Worm (Caenorhabditis elegans): ENCODE measurements around the gene Y57A10A.13.

- TF ChIP-seq nhr-25 (tag; optimal IDR thresholded peaks at IDR 0.05): no peak
- no peak for TF ChIP-seq nhr-77 (tag; optimal IDR thresholded peaks at IDR 0.05)
- TF ChIP-seq hmg-11 (tag; optimal IDR thresholded peaks at IDR 0.05): no peak
- no peak for TF ChIP-seq fos-1 (tag; optimal IDR thresholded peaks at IDR 0.05)
- TF ChIP-seq unc-39 (tag; optimal IDR thresholded peaks at IDR 0.05): no peak
- no peak for TF ChIP-seq nhr-76 (tag; optimal IDR thresholded peaks at IDR 0.05)
- no peak for TF ChIP-seq snpc-4 (tag; optimal IDR thresholded peaks at IDR 0.05)
- TF ChIP-seq ZK546.5 (tag; optimal IDR thresholded peaks at IDR 0.05): no peak
- TF ChIP-seq fkh-10 (GFP tag; optimal IDR thresholded peaks at IDR 0.05): no peak
- TF ChIP-seq daf-12 (tag; optimal IDR thresholded peaks at IDR 0.05): no peak
Observed at ce11 chrII:12185710-12186109, 1.0 kb upstream of the Y57A10A.13 start, which contains the start of gene Y57A10A.14.
